Fruit fly (Drosophila melanogaster) whole organism, prepupa: ENCODE measurements around the gene Pcd.

Experiments
- Blimp-1 ChIP-seq: fragments of 200-800 bp; sonication (Bioruptor generic); optimal IDR thresholded peaks from 3 replicates; lab custom pipeline; 2017; ENCODE audit warnings: missing biosample characterization, missing genetic modification characterization, mild to moderate bottlenecking, moderate library complexity, missing genetic modification reagents
- CG10631 ChIP-seq: fragments of 200-800 bp; sonication (Bioruptor generic); optimal IDR thresholded peaks from 2 replicates; lab custom pipeline; 2016; ENCODE audit warnings: missing biosample characterization, missing genetic modification characterization
- CG10669 ChIP-seq: fragments of 200-800 bp; sonication (Bioruptor generic); optimal IDR thresholded peaks from 3 replicates; lab custom pipeline; 2018; ENCODE audit warnings: missing biosample characterization, mild to moderate bottlenecking, missing genetic modification characterization, moderate library complexity
- CG11294 ChIP-seq: fragments of 200-800 bp; sonication (Bioruptor generic); IDR thresholded peaks from 2 replicates; pipeline ENCODE4 v1.3.6; 2022; ENCODE audit warnings: missing biosample characterization, missing genetic modification characterization
- CG11762 ChIP-seq: fragments of 200-800 bp; sonication (Bioruptor generic); optimal IDR thresholded peaks from 3 replicates; lab custom pipeline; 2016; ENCODE audit warnings: missing biosample characterization, missing genetic modification characterization; ENCODE audit not compliant: insufficient read depth
- CG11902 ChIP-seq: fragments of 200-800 bp; sonication (Bioruptor generic); optimal IDR thresholded peaks from 3 replicates; lab custom pipeline; 2016; ENCODE audit warnings: missing biosample characterization, missing genetic modification characterization
- CG15336 ChIP-seq: fragments of 200-800 bp; sonication (Bioruptor generic); IDR thresholded peaks from 2 replicates; pipeline ENCODE4 v1.3.6; 2022; ENCODE audit warnings: missing biosample characterization, missing genetic modification characterization
- CG1621 ChIP-seq: fragments of 200-800 bp; sonication (Bioruptor generic); optimal IDR thresholded peaks from 3 replicates; lab custom pipeline; 2018; ENCODE audit warnings: missing biosample characterization, mild to moderate bottlenecking, missing genetic modification characterization
- CG16779 ChIP-seq: fragments of 200-800 bp; sonication (Bioruptor generic); optimal IDR thresholded peaks from 3 replicates; lab custom pipeline; 2017; ENCODE audit warnings: missing biosample characterization, mild to moderate bottlenecking, missing genetic modification characterization
- CG3032 ChIP-seq: fragments of 200-800 bp; optimal IDR thresholded peaks from 2 replicates; lab custom pipeline; 2019; ENCODE audit warnings: missing biosample characterization, mild to moderate bottlenecking, missing genetic modification characterization, moderate library complexity
- CG31627 ChIP-seq: fragments of 200-800 bp; sonication (Bioruptor generic); optimal IDR thresholded peaks from 3 replicates; lab custom pipeline; 2016; ENCODE audit warnings: missing biosample characterization, missing genetic modification characterization
- CG32006 ChIP-seq: fragments of 200-800 bp; sonication (Bioruptor generic); optimal IDR thresholded peaks from 3 replicates; lab custom pipeline; 2017; ENCODE audit warnings: missing biosample characterization, mild to moderate bottlenecking, missing genetic modification characterization
- CG34406 ChIP-seq: fragments of 200-800 bp; sonication (Bioruptor generic); optimal IDR thresholded peaks from 3 replicates; lab custom pipeline; 2016; ENCODE audit warnings: missing biosample characterization, missing genetic modification characterization
- CG3919 ChIP-seq: fragments of 200-800 bp; sonication (Bioruptor generic); optimal IDR thresholded peaks from 3 replicates; lab custom pipeline; 2016; ENCODE audit warnings: missing biosample characterization, missing genetic modification characterization
- CG6163 ChIP-seq: fragments of 200-800 bp; sonication (Bioruptor generic); IDR thresholded peaks from 3 replicates; pipeline ENCODE4 v1.3.6; 2022; ENCODE audit warnings: missing biosample characterization, missing genetic modification characterization
- CG6792 ChIP-seq: fragments of 200-800 bp; sonication (Bioruptor generic); optimal IDR thresholded peaks from 3 replicates; lab custom pipeline; 2016; ENCODE audit warnings: missing biosample characterization, missing genetic modification characterization
- CG6808 ChIP-seq: fragments of 200-800 bp; sonication (Bioruptor generic); optimal IDR thresholded peaks from 3 replicates; lab custom pipeline; 2017; ENCODE audit warnings: missing biosample characterization, missing genetic modification characterization, mild to moderate bottlenecking, moderate library complexity, missing genetic modification reagents
- CG6854 ChIP-seq: fragments of 200-800 bp; sonication (Bioruptor generic); optimal IDR thresholded peaks from 2 replicates; lab custom pipeline; 2017; ENCODE audit warnings: missing biosample characterization, mild to moderate bottlenecking, missing genetic modification characterization
- CG7368 ChIP-seq: fragments of 200-800 bp; sonication (Bioruptor generic); optimal IDR thresholded peaks from 3 replicates; lab custom pipeline; 2016; ENCODE audit warnings: missing biosample characterization, missing genetic modification characterization
- CG8119 ChIP-seq: fragments of 200-800 bp; sonication (Bioruptor generic); IDR thresholded peaks from 3 replicates; pipeline ENCODE4 v1.3.6; 2022; ENCODE audit warnings: missing biosample characterization, missing genetic modification characterization
- Eip78C ChIP-seq: fragments of 200-800 bp; sonication (Bioruptor generic); peaks from one replicate; lab custom pipeline; 2016; ENCODE audit warnings: missing biosample characterization, missing genetic modification characterization
- Eip93F ChIP-seq: fragments of 200-800 bp; sonication (Bioruptor generic); optimal IDR thresholded peaks from 2 replicates; lab custom pipeline; 2016; ENCODE audit warnings: missing biosample characterization, mild to moderate bottlenecking, missing genetic modification characterization
- Ets21C ChIP-seq: fragments of 200-800 bp; sonication (Bioruptor generic); optimal IDR thresholded peaks from 3 replicates; lab custom pipeline; 2016; ENCODE audit warnings: missing biosample characterization, missing genetic modification characterization
- Ets96B ChIP-seq: fragments of 200-800 bp; optimal IDR thresholded peaks from 2 replicates; lab custom pipeline; 2019; ENCODE audit warnings: missing biosample characterization, mild to moderate bottlenecking, missing genetic modification characterization, moderate library complexity
- Gug ChIP-seq: fragments of 200-800 bp; sonication (Bioruptor generic); IDR thresholded peaks from 2 replicates; pipeline ENCODE4 v1.3.6; 2022; ENCODE audit warnings: missing biosample characterization, missing genetic modification characterization
- Hr39 ChIP-seq: fragments of 200-800 bp; sonication (Bioruptor generic); optimal IDR thresholded peaks from 2 replicates; lab custom pipeline; 2016; ENCODE audit warnings: missing biosample characterization, missing genetic modification characterization
- Lpt ChIP-seq: fragments of 200-800 bp; sonication (Bioruptor generic); optimal IDR thresholded peaks from 3 replicates; lab custom pipeline; 2016; ENCODE audit warnings: missing biosample characterization, missing genetic modification characterization
- Met ChIP-seq: fragments of 200-800 bp; sonication (Bioruptor generic); optimal IDR thresholded peaks from 3 replicates; lab custom pipeline; 2016; ENCODE audit warnings: missing biosample characterization, missing genetic modification characterization
- Smox ChIP-seq: fragments of 200-800 bp; sonication (Bioruptor generic); optimal IDR thresholded peaks from 3 replicates; lab custom pipeline; 2016; ENCODE audit warnings: missing biosample characterization, missing genetic modification characterization
- Sox102F ChIP-seq: fragments of 200-800 bp; sonication (Bioruptor generic); optimal IDR thresholded peaks from 2 replicates; lab custom pipeline; 2016; ENCODE audit warnings: missing biosample characterization, mild to moderate bottlenecking, missing genetic modification characterization
- Sox14 ChIP-seq: fragments of 200-800 bp; sonication (Bioruptor generic); optimal IDR thresholded peaks from 3 replicates; lab custom pipeline; 2016; ENCODE audit warnings: missing biosample characterization, missing genetic modification characterization
- Sox15 ChIP-seq: fragments of 200-800 bp; sonication (Bioruptor generic); optimal IDR thresholded peaks from 3 replicates; lab custom pipeline; 2016; ENCODE audit warnings: missing biosample characterization, missing genetic modification characterization
- achi ChIP-seq: fragments of 200-800 bp; sonication (Bioruptor generic); optimal IDR thresholded peaks from 3 replicates; lab custom pipeline; 2016; ENCODE audit warnings: missing biosample characterization, missing genetic modification characterization
- acj6 ChIP-seq: fragments of 200-800 bp; sonication (Bioruptor generic); optimal IDR thresholded peaks from 3 replicates; lab custom pipeline; 2016; ENCODE audit warnings: missing biosample characterization, missing genetic modification characterization
- cyc ChIP-seq: fragments of 200-800 bp; sonication (Bioruptor generic); optimal IDR thresholded peaks from 3 replicates; lab custom pipeline; 2016; ENCODE audit warnings: missing biosample characterization, missing genetic modification characterization
- dac ChIP-seq: fragments of 200-800 bp; sonication (Bioruptor generic); optimal IDR thresholded peaks from 2 replicates; lab custom pipeline; 2017; ENCODE audit warnings: missing biosample characterization, mild to moderate bottlenecking, missing genetic modification characterization
- esn ChIP-seq: fragments of 200-800 bp; sonication (Bioruptor generic); optimal IDR thresholded peaks from 2 replicates; lab custom pipeline; 2016; ENCODE audit warnings: missing biosample characterization, mild to moderate bottlenecking, missing genetic modification characterization, moderate library complexity
- fd59A ChIP-seq: fragments of 200-800 bp; sonication (Bioruptor generic); optimal IDR thresholded peaks from 2 replicates; lab custom pipeline; 2017; ENCODE audit warnings: missing biosample characterization, mild to moderate bottlenecking, missing genetic modification characterization, missing genetic modification reagents
- fd85E ChIP-seq: fragments of 200-800 bp; sonication (Bioruptor generic); optimal IDR thresholded peaks from 3 replicates; lab custom pipeline; 2016; ENCODE audit warnings: missing biosample characterization, missing genetic modification characterization
- lz ChIP-seq: fragments of 200-800 bp; sonication (Bioruptor generic); optimal IDR thresholded peaks from 3 replicates; lab custom pipeline; 2016; ENCODE audit warnings: missing biosample characterization, missing genetic modification characterization
- net ChIP-seq: fragments of 200-800 bp; sonication (Bioruptor generic); optimal IDR thresholded peaks from 3 replicates; lab custom pipeline; 2016; ENCODE audit warnings: missing biosample characterization, missing genetic modification characterization
- pdm3 ChIP-seq: fragments of 200-800 bp; sonication (Bioruptor generic); optimal IDR thresholded peaks from 3 replicates; lab custom pipeline; 2016; ENCODE audit warnings: missing biosample characterization, missing genetic modification characterization
- salr ChIP-seq, 2 experiments: fragments of 200-800 bp; sonication (Bioruptor generic); optimal IDR thresholded peaks; 3 replicates each; lab custom pipeline; 2016 to 2018; ENCODE audit warnings: missing biosample characterization in 2 of 2, missing genetic modification characterization in 2 of 2, mild to moderate bottlenecking in 1 of 2
- ss ChIP-seq, 2 experiments: fragments of 200-800 bp; sonication (Bioruptor generic); optimal IDR thresholded peaks; 2 replicates in 1 of 2; 3 replicates in 1 of 2; lab custom pipeline; 2017 to 2018; ENCODE audit warnings: mild to moderate bottlenecking in 2 of 2, missing biosample characterization in 2 of 2, missing genetic modification characterization in 2 of 2, moderate library complexity in 1 of 2
- svp ChIP-seq: fragments of 200-800 bp; sonication (Bioruptor generic); peaks from one replicate; lab custom pipeline; 2016; ENCODE audit warnings: missing biosample characterization, missing genetic modification characterization
- topi ChIP-seq: fragments of 200-800 bp; sonication (Bioruptor generic); optimal IDR thresholded peaks from 3 replicates; lab custom pipeline; 2016; ENCODE audit warnings: missing biosample characterization, missing genetic modification characterization
- vri ChIP-seq: fragments of 200-800 bp; sonication (Bioruptor generic); optimal IDR thresholded peaks from 3 replicates; lab custom pipeline; 2016; ENCODE audit warnings: missing biosample characterization, mild to moderate bottlenecking, missing genetic modification characterization

Gene Pcd

dm6 chr3R:29772090-29772794 is 49.3 kb downstream of the Pcd start (continued):
- TF ChIP-seq Hr39 (GFP tag; lab: Kevin White, UChicago) (peak; percentile 12), CG3919 (GFP tag; lab: Kevin White, UChicago) (peak; percentile 24), CG7368 (no peak), net (no peak), salr (GFP tag; optimal IDR thresholded peaks at IDR 0.05; lab: Kevin White, UChicago) (peak in 1 of 2 experiments; percentile 60), CG10669 (GFP tag; lab: Kevin White, UChicago) (peak; percentile 33), dac (GFP tag; lab: Kevin White, UChicago) (no peak), Met (peak; percentile 57), esn (GFP tag; lab: Kevin White, UChicago) (peak; percentile 66), CG6808 (GFP tag; lab: Kevin White, UChicago) (peak; percentile 63), Eip93F (GFP tag; lab: Kevin White, UChicago) (no peak), Lpt (GFP tag; lab: Kevin White, UChicago) (no peak), lz (GFP tag; lab: Kevin White, UChicago) (peak; percentile 61), CG6854 (GFP tag; lab: Kevin White, UChicago) (no peak), svp (GFP tag; lab: Kevin White, UChicago) (peak; percentile 71), CG11294 (GFP tag; lab: Robert Waterston, UW) (no peak)

DNA sequence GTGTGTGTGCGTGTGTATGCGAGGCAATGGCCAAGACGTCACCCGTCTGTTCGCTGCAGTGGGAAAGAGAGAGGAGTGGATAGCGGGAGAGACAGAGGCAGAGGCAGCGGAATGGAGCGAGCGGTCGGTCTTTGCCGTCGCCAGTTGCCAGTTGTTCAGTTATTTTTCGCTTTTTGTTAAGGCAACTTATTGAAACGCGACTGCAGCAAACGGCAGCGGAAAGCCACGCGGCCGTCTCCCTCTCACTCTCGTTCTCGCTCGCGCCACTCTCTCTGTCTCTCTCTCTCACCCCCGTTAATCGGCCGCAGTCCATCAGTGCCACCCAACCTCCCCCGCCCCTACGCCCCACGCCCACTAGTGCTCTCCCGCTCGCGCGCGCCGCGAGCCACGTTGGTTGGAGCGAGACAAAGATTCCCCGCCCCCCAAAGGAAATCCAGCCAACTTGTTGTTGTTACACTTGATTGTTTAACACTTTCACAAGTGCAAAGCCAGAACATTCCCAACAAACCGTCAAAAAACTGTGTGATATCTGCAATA is 49.9 kb downstream of the Pcd start:
- TF ChIP-seq Met (no peak), acj6 (GFP tag; lab: Kevin White, UChicago) (no peak), esn (GFP tag; lab: Kevin White, UChicago) (no peak), fd59A (GFP tag; lab: Kevin White, UChicago) (no peak), Lpt (GFP tag; lab: Kevin White, UChicago) (peak; percentile 56), achi (GFP tag; lab: Kevin White, UChicago) (no peak), Smox (no peak), Sox102F (no peak), CG3919 (GFP tag; lab: Kevin White, UChicago) (peak; percentile 6), CG6792 (GFP tag; lab: Kevin White, UChicago) (no peak), CG11762 (GFP tag; lab: Kevin White, UChicago) (no peak), topi (no peak), pdm3 (GFP tag; lab: Kevin White, UChicago) (no peak), Blimp-1 (peak; percentile 76), CG7368 (peak; percentile 27), Eip93F (GFP tag; lab: Kevin White, UChicago) (no peak), CG34406 (GFP tag; lab: Kevin White, UChicago) (no peak), Gug (GFP tag; lab: Robert Waterston, UW) (peak; percentile 51), CG8119 (peak; percentile 65), Ets21C (GFP tag; lab: Kevin White, UChicago) (no peak), CG31627 (GFP tag; lab: Kevin White, UChicago) (no peak), CG15336 (GFP tag; lab: Robert Waterston, UW) (peak; percentile 63), CG1621 (tag; lab: Kevin White, UChicago) (peak; percentile 24), cyc (GFP tag; lab: Kevin White, UChicago) (no peak), CG32006 (no peak), CG6854 (GFP tag; lab: Kevin White, UChicago) (peak; percentile 70), vri (GFP tag; lab: Kevin White, UChicago) (peak; percentile 67), CG6163 (GFP tag; lab: Robert Waterston, UW) (peak; percentile 77), Eip78C (GFP tag; lab: Kevin White, UChicago) (no peak), CG16779 (tag; lab: Kevin White, UChicago) (no peak), Sox14 (GFP tag; lab: Kevin White, UChicago) (peak; percentile 29), CG10631 (no peak), svp (GFP tag; lab: Kevin White, UChicago) (peak; percentile 68), fd85E (GFP tag; lab: Kevin White, UChicago) (no peak), ss (GFP tag; optimal IDR thresholded peaks at IDR 0.05; lab: Kevin White, UChicago) (peak; percentile 53 to 76), CG10669 (GFP tag; lab: Kevin White, UChicago) (no peak), CG3032 (tag; lab: Kevin White, UChicago) (peak; percentile 28), Ets96B (tag; lab: Kevin White, UChicago) (no peak), CG11294 (GFP tag; lab: Robert Waterston, UW) (peak; percentile 38; the same call in 1 of the 2 replicates), CG11902 (no peak), Sox15 (GFP tag; lab: Kevin White, UChicago) (no peak)
